Worm (Caenorhabditis elegans) whole organism, late embryonic: Measurements from ENCODE around the gene ZC449.5.

ENCODE experiments used
- C08G9.2 ChIP-seq: sonication (generic microtip); optimal IDR thresholded peaks from 2 replicates; lab custom pipeline; 2016; ENCODE audit warnings: mild to moderate bottlenecking, missing genetic modification characterization, moderate library complexity, missing compliant biosample characterization
- F13H6.1 ChIP-seq: sonication (generic microtip); optimal IDR thresholded peaks from 2 replicates; lab custom pipeline; 2016; ENCODE audit warnings: missing genetic modification characterization, missing compliant biosample characterization
- K02D7.2 ChIP-seq: sonication (generic microtip); optimal IDR thresholded peaks from 2 replicates; lab custom pipeline; 2017; ENCODE audit warnings: mild to moderate bottlenecking, missing genetic modification characterization, missing compliant biosample characterization
- T23F11.4 ChIP-seq: fragments of 200-800 bp; sonication (Bioruptor generic); optimal IDR thresholded peaks from 2 replicates; lab custom pipeline; 2018; ENCODE audit warnings: mild to moderate bottlenecking, missing genetic modification characterization, missing compliant biosample characterization
- Y22D7AL.16 ChIP-seq: sonication (generic microtip); optimal IDR thresholded peaks from 2 replicates; lab custom pipeline; 2016; ENCODE audit warnings: missing genetic modification characterization, missing compliant biosample characterization
- ama-1 ChIP-seq: fragments of 150-350 bp; optimal IDR thresholded peaks from 2 replicates; lab custom pipeline; 2014
- ceh-14 ChIP-seq: sonication (generic microtip); optimal IDR thresholded peaks from 2 replicates; lab custom pipeline; 2016; ENCODE audit warnings: missing genotype, missing genetic modification characterization, missing compliant biosample characterization
- ceh-19 ChIP-seq: fragments of 200-800 bp; sonication (Bioruptor generic); optimal IDR thresholded peaks from 2 replicates; lab custom pipeline; 2018; ENCODE audit warnings: mild to moderate bottlenecking, missing genetic modification characterization, missing compliant biosample characterization
- ceh-22 ChIP-seq: sonication (generic microtip); optimal IDR thresholded peaks from 2 replicates; lab custom pipeline; 2017; ENCODE audit warnings: missing biosample characterization, missing genetic modification characterization
- ceh-24 ChIP-seq: sonication (generic microtip); optimal IDR thresholded peaks from 2 replicates; lab custom pipeline; 2016; ENCODE audit warnings: mild to moderate bottlenecking, missing genetic modification characterization, missing compliant biosample characterization
- ceh-45 ChIP-seq: fragments of 200-800 bp; sonication (Bioruptor generic); IDR thresholded peaks from 2 replicates; pipeline ENCODE4 v1.3.6; 2022; ENCODE audit warnings: missing genetic modification reagents, missing genetic modification characterization, missing compliant biosample characterization
- ceh-48 ChIP-seq: sonication (generic microtip); optimal IDR thresholded peaks from 2 replicates; lab custom pipeline; 2016; ENCODE audit warnings: missing genetic modification characterization, inconsistent platforms, missing compliant biosample characterization
- ceh-6 ChIP-seq: fragments of 200-800 bp; sonication (Bioruptor generic); optimal IDR thresholded peaks from 2 replicates; lab custom pipeline; 2018; ENCODE audit warnings: mild to moderate bottlenecking, missing genetic modification characterization, missing compliant biosample characterization
- ceh-9 ChIP-seq: sonication (generic microtip); optimal IDR thresholded peaks from 2 replicates; lab custom pipeline; 2016; ENCODE audit warnings: mild to moderate bottlenecking, missing genetic modification characterization, inconsistent platforms, missing compliant biosample characterization
- elt-2 ChIP-seq: sonication (generic microtip); optimal IDR thresholded peaks from 2 replicates; lab custom pipeline; 2016; ENCODE audit warnings: missing genetic modification reagents, missing genetic modification characterization, missing compliant biosample characterization
- eyg-1 ChIP-seq: sonication (generic microtip); optimal IDR thresholded peaks from 2 replicates; lab custom pipeline; 2016; ENCODE audit warnings: missing genotype, missing genetic modification characterization, missing compliant biosample characterization
- gmeb-2 ChIP-seq: sonication (generic microtip); optimal IDR thresholded peaks from 2 replicates; lab custom pipeline; 2016; ENCODE audit warnings: missing genetic modification characterization, inconsistent platforms, missing compliant biosample characterization
- hlh-13 ChIP-seq: fragments of 200-800 bp; sonication (Bioruptor generic); optimal IDR thresholded peaks from 2 replicates; lab custom pipeline; 2018; ENCODE audit warnings: mild to moderate bottlenecking, missing genetic modification characterization, missing compliant biosample characterization
- hlh-15 ChIP-seq: sonication (generic microtip); optimal IDR thresholded peaks from 2 replicates; lab custom pipeline; 2016; ENCODE audit warnings: missing genetic modification characterization, missing compliant biosample characterization
- hlh-30 ChIP-seq: sonication (generic microtip); optimal IDR thresholded peaks from 2 replicates; lab custom pipeline; 2017; ENCODE audit warnings: antibody characterized with exemption, missing genetic modification characterization, missing compliant biosample characterization; ENCODE audit not compliant: insufficient read depth
- madf-2 ChIP-seq: sonication (generic microtip); optimal IDR thresholded peaks from 2 replicates; lab custom pipeline; 2017; ENCODE audit warnings: missing genetic modification characterization, missing compliant biosample characterization
- nfya-1 ChIP-seq: sonication (generic microtip); optimal IDR thresholded peaks from 2 replicates; lab custom pipeline; 2017; ENCODE audit warnings: missing genetic modification characterization, mild to moderate bottlenecking, missing compliant biosample characterization, antibody characterized with exemption, moderate library complexity
- nhr-11 ChIP-seq: fragments of 150-350 bp; optimal IDR thresholded peaks from 2 replicates; lab custom pipeline; 2014; ENCODE audit warnings: missing biosample characterization, missing genetic modification characterization
- nhr-232 ChIP-seq: sonication (generic microtip); optimal IDR thresholded peaks from 2 replicates; lab custom pipeline; 2016; ENCODE audit warnings: missing genetic modification characterization, missing compliant biosample characterization
- pag-3 ChIP-seq: sonication (generic microtip); optimal IDR thresholded peaks from 2 replicates; lab custom pipeline; 2016; ENCODE audit warnings: missing compliant biosample characterization, missing genetic modification characterization, borderline replicate concordance
- pat-9 ChIP-seq: fragments of 200-800 bp; sonication (Bioruptor generic); optimal IDR thresholded peaks from 2 replicates; lab custom pipeline; 2018; ENCODE audit warnings: mild to moderate bottlenecking, missing genetic modification characterization, moderate library complexity, missing compliant biosample characterization
- pha-2 ChIP-seq: sonication (generic microtip); optimal IDR thresholded peaks from 2 replicates; lab custom pipeline; 2017; ENCODE audit warnings: mild to moderate bottlenecking, missing genetic modification characterization, missing compliant biosample characterization
- pha-4 ChIP-seq: fragments of 150-350 bp; optimal IDR thresholded peaks from 2 replicates; lab custom pipeline; 2018; ENCODE audit warnings: missing biosample characterization, missing genetic modification reagents, missing genetic modification characterization
- pros-1 ChIP-seq: fragments of 150-350 bp; optimal IDR thresholded peaks from 2 replicates; lab custom pipeline; 2014; ENCODE audit warnings: missing biosample characterization, missing genetic modification reagents, missing genetic modification characterization
- ttx-3 ChIP-seq: sonication (generic microtip); optimal IDR thresholded peaks from 2 replicates; lab custom pipeline; 2016; ENCODE audit warnings: missing genetic modification reagents, missing genetic modification characterization, missing compliant biosample characterization
- unc-3 ChIP-seq, 2 experiments: fragments of 200-800 bp in 1 of 2; sonication (Bioruptor generic) in 1 of 2; sonication (generic microtip) in 1 of 2; conservative IDR thresholded peaks in 1 of 2; optimal IDR thresholded peaks in 1 of 2; 2 replicates each; pipeline versions ENCODE4 v1.3.6 to Lab custom; 2016 to 2022; ENCODE audit warnings: missing compliant biosample characterization in 2 of 2, missing genetic modification characterization in 2 of 2, missing genetic modification reagents in 1 of 2

Gene ZC449.5

ce11 chrX:5022682-5023081 is 14.9 kb downstream of the ZC449.5 start (continued):
- TF ChIP-seq unc-3 (GFP tag; conservative IDR thresholded peaks at IDR 0.05; lab: Robert Waterston, UW) (0 out of 2 replicates have a peak, but pooled peaks have one; percentile 25), unc-3 (tag; optimal IDR thresholded peaks at IDR 0.05; lab: Kevin White, UChicago) (peak; percentile 18), hlh-15 (tag; lab: Kevin White, UChicago) (peak; percentile 40), Y22D7AL.16 (tag; lab: Kevin White, UChicago) (peak; percentile 44), gmeb-2 (tag; lab: Kevin White, UChicago) (peak; percentile 27), ceh-9 (tag; lab: Kevin White, UChicago) (no peak), elt-2 (tag; lab: Kevin White, UChicago) (peak; percentile 30), eyg-1 (tag; lab: Kevin White, UChicago) (no peak), ceh-6 (peak; percentile 60), nhr-232 (peak; percentile 61), ceh-45 (GFP tag; lab: Robert Waterston, UW) (0 out of 2 replicates have a peak, but pooled peaks have one; percentile 13), nfya-1 (tag; lab: Kevin White, UChicago) (no peak), ama-1 (no peak), hlh-13 (peak; percentile 15), pha-2 (tag; lab: Kevin White, UChicago) (peak; percentile 52), ttx-3 (peak; percentile 16), madf-2 (tag; lab: Kevin White, UChicago) (peak; percentile 10), T23F11.4 (GFP tag; lab: Kevin White, UChicago) (peak; percentile 12)

ce11 chrX:5020996-5021395 is 16.6 kb downstream of the ZC449.5 start, which contains the start of gene ZC449.2:
TSS of gene ZC449.2 (plus strand) at chrX:5021285.
- no peak for TF ChIP-seq K02D7.2 (tag; lab: Kevin White, UChicago)
- no peak for TF ChIP-seq nhr-232

- TF ChIP-seq ceh-48 (tag; lab: Kevin White, UChicago) (peak; percentile 72), nfya-1 (tag; lab: Kevin White, UChicago) (peak; percentile 11), ceh-14 (tag; lab: Kevin White, UChicago) (no peak)
- TF ChIP-seq, all 69 proteins: peak for 2
These were observed 19.4 kb downstream of the ZC449.5 start for ce11 chrX:5018062-5018653.

- TF ChIP-seq pros-1 (tag; lab: Kevin White, UChicago) (no peak), eyg-1 (tag; lab: Kevin White, UChicago) (no peak), K02D7.2 (tag; lab: Kevin White, UChicago) (no peak), nhr-11 (tag; lab: Kevin White, UChicago) (no peak), F13H6.1 (tag; lab: Kevin White, UChicago) (no peak), C08G9.2 (tag; lab: Kevin White, UChicago) (no peak), gmeb-2 (tag; lab: Kevin White, UChicago) (no peak), ceh-22 (tag; lab: Kevin White, UChicago) (no peak), pag-3 (tag; lab: Kevin White, UChicago) (no peak), pat-9 (tag; lab: Kevin White, UChicago) (no peak), ceh-19 (GFP tag; lab: Kevin White, UChicago) (no peak), hlh-13 (no peak)
- TF ChIP-seq, all 69 proteins: peak for 0
These were observed 20.0 kb downstream of the ZC449.5 start, which contains the start of gene sek-3 for ce11 chrX:5017591-5017990. TSS of gene sek-3 (plus strand) at chrX:5017891.

ce11 chrX:5015775-5016174 is 21.8 kb downstream of the ZC449.5 start, which contains the start of gene ZC449.8:
TSS of gene ZC449.8 (plus strand) at chrX:5016075.
- TF ChIP-seq ceh-22 (tag; lab: Kevin White, UChicago) (no peak), ceh-24 (tag; lab: Kevin White, UChicago) (no peak), ceh-14 (tag; lab: Kevin White, UChicago) (no peak), pha-4 (tag; lab: Kevin White, UChicago) (no peak), T23F11.4 (GFP tag; lab: Kevin White, UChicago) (no peak), hlh-30 (no peak), pag-3 (tag; lab: Kevin White, UChicago) (no peak)
- TF ChIP-seq, all 69 proteins: peak for 0
